Fruit fly (Drosophila melanogaster): Measurements from ENCODE around the gene CG14540.
A peak's percentile ranks its signal among the peaks of the same experiment; 100 is the strongest.

- TF ChIP-seq gce (GFP tag; IDR thresholded peaks at IDR 0.05) (0 out of 3 replicates have a peak, but pooled peaks have one; percentile 14), CG10267 (tag; optimal IDR thresholded peaks at IDR 0.05) (peak; percentile 91), so (GFP tag; IDR thresholded peaks at IDR 0.05) (0 out of 3 replicates have a peak, but pooled peaks have one; percentile 38), yki (optimal IDR thresholded peaks at IDR 0.05) (no peak), p53 (GFP tag; optimal IDR thresholded peaks at IDR 0.05) (no peak), sim (GFP tag; IDR thresholded peaks at IDR 0.05) (peak; percentile 62; the same call in 1 of the 2 replicates), lov (optimal IDR thresholded peaks at IDR 0.05) (no peak), lov (GFP tag; IDR thresholded peaks at IDR 0.05) (peak; percentile 77; the same call in 2 of the 3 replicates), CG15073 (GFP tag; optimal IDR thresholded peaks at IDR 0.05) (peak; percentile 10), ftz-f1 (GFP tag; optimal IDR thresholded peaks at IDR 0.05) (no peak), dmrt11E (tag; optimal IDR thresholded peaks at IDR 0.05) (peak; percentile 99), HHEX (GFP tag; optimal IDR thresholded peaks at IDR 0.05) (peak; percentile 49), pzg (GFP tag; optimal IDR thresholded peaks at IDR 0.05) (no peak), CG12659 (GFP tag; optimal IDR thresholded peaks at IDR 0.05) (peak; percentile 50), CG9727 (GFP tag; optimal IDR thresholded peaks at IDR 0.05) (peak; percentile 97)
Observed at dm6 chr3R:25997068-25997714, 38.1 kb downstream of the CG14540 start.
